Fruit fly (Drosophila melanogaster): Measurements from ENCODE around the gene chico.

- no peak for TF ChIP-seq CG14655 (GFP tag; optimal IDR thresholded peaks at IDR 0.05)
- TF ChIP-seq Snoo (tag; optimal IDR thresholded peaks at IDR 0.05) = no peak
- no peak for TF ChIP-seq EcR (GFP tag; optimal IDR thresholded peaks at IDR 0.05)
- no peak for TF ChIP-seq CG12605 (GFP tag; IDR thresholded peaks at IDR 0.05)
- no peak for TF ChIP-seq rn (GFP tag; IDR thresholded peaks at IDR 0.05)
- no peak for TF ChIP-seq CG15710 (tag; optimal IDR thresholded peaks at IDR 0.05)
- no peak for TF ChIP-seq CG9948 (tag; optimal IDR thresholded peaks at IDR 0.05)
- no peak for TF ChIP-seq CG34367 (tag; optimal IDR thresholded peaks at IDR 0.05)
- no peak for TF ChIP-seq CG8159 (tag; optimal IDR thresholded peaks at IDR 0.05)
Measured at dm6 chr2L:10210631-10211557, 36.0 kb downstream of the chico start, which contains the start of the genes CG5727 and ath.

All from whole organism, pupa.